Worm (Caenorhabditis elegans) whole organism, midembryonic: ENCODE data around the gene C08B6.3.

Experiments
- flt-1 ChIP-seq: fragments of 200-800 bp; sonication (Bioruptor generic); IDR thresholded peaks from 2 replicates; pipeline ENCODE4 v1.3.6; 2022; ENCODE audit warnings: missing genetic modification characterization, missing compliant biosample characterization
- klf-2 ChIP-seq: fragments of 200-800 bp; sonication (Bioruptor generic); conservative IDR thresholded peaks from 2 replicates; pipeline ENCODE4 v1.3.6; 2022; ENCODE audit warnings: missing genetic modification reagents, missing genetic modification characterization, missing compliant biosample characterization
- med-1 ChIP-seq: sonication (generic microtip); optimal IDR thresholded peaks from 2 replicates; lab custom pipeline; 2017; ENCODE audit warnings: missing genetic modification characterization, mild to moderate bottlenecking, missing compliant biosample characterization, antibody characterized with exemption, missing genetic modification reagents; ENCODE audit not compliant: insufficient read depth
- ref-1 ChIP-seq: fragments of 200-800 bp; sonication (Bioruptor generic); conservative IDR thresholded peaks from 2 replicates; pipeline ENCODE4 v1.3.6; 2022; ENCODE audit warnings: missing genetic modification reagents, missing genetic modification characterization, missing compliant biosample characterization
- tab-1 ChIP-seq: fragments of 200-800 bp; sonication (Bioruptor generic); IDR thresholded peaks from 2 replicates; pipeline ENCODE4 v1.3.6; 2022; ENCODE audit warnings: missing genetic modification characterization, missing compliant biosample characterization
- ztf-29 ChIP-seq: fragments of 200-800 bp; sonication (Bioruptor generic); IDR thresholded peaks from 2 replicates; pipeline ENCODE4 v1.3.6; 2022; ENCODE audit warnings: missing genetic modification reagents, missing genetic modification characterization, missing compliant biosample characterization

DNA sequence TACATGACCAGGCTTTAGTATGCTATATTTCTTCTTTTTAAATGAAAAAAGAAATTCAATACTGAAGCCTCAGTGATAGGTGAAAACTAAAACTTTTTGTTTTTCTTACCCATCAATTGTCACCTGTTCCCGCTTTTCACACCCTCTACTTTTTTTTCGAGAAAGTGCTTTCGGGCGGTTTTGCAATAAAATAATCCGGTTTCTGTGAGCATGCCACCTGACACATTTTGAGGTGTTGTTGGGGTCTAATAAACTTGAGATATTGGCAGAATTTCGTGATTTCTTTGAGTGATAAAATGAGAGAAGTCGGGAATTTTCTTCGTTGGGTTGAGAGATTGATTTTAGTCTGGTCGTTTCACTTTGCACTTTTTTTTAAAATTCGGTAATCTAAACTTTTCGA is 52.0 kb downstream of the C08B6.3 start:
- TF ChIP-seq tab-1 (GFP tag; lab: Robert Waterston, UW) (no peak), ztf-29 (no peak), ref-1 (GFP tag; lab: Robert Waterston, UW) (no peak), med-1 (GFP tag; lab: Kevin White, UChicago) (no peak), flt-1 (GFP tag; lab: Robert Waterston, UW) (no peak), klf-2 (GFP tag; lab: Robert Waterston, UW) (no peak)
